Worm (Caenorhabditis elegans) whole organism, early embryonic: ENCODE results near the gene dhs-8.

Experiments used
- B0310.2 ChIP-seq: sonication (generic microtip); optimal IDR thresholded peaks from 2 replicates; lab custom pipeline; 2016; ENCODE audit warnings: mild to moderate bottlenecking, missing genetic modification characterization, missing compliant biosample characterization
- F13C5.2 ChIP-seq: sonication (generic microtip); optimal IDR thresholded peaks from 2 replicates; lab custom pipeline; 2017; ENCODE audit warnings: mild to moderate bottlenecking, missing genetic modification characterization, inconsistent platforms, missing compliant biosample characterization
- aly-1 ChIP-seq: sonication (generic microtip); optimal IDR thresholded peaks from 2 replicates; lab custom pipeline; 2016; ENCODE audit warnings: missing genetic modification characterization, missing compliant biosample characterization
- ama-1 ChIP-seq: fragments of 150-350 bp; optimal IDR thresholded peaks from 2 replicates; lab custom pipeline; 2014
- ceh-13 ChIP-seq: fragments of 200-800 bp; sonication (Bioruptor generic); optimal IDR thresholded peaks from 2 replicates; lab custom pipeline; 2018; ENCODE audit warnings: mild to moderate bottlenecking, missing genetic modification characterization, missing compliant biosample characterization
- ceh-36 ChIP-seq: sonication (generic microtip); optimal IDR thresholded peaks from 2 replicates; lab custom pipeline; 2016; ENCODE audit warnings: missing genetic modification characterization, inconsistent platforms, missing compliant biosample characterization
- ets-7 ChIP-seq: sonication (generic microtip); optimal IDR thresholded peaks from 2 replicates; lab custom pipeline; 2016; ENCODE audit warnings: missing genotype, missing genetic modification characterization, missing compliant biosample characterization
- flt-1 ChIP-seq: fragments of 200-800 bp; sonication (Bioruptor generic); IDR thresholded peaks from 2 replicates; pipeline ENCODE4 v1.3.6; 2022; ENCODE audit warnings: missing genetic modification characterization, missing compliant biosample characterization
- hmbx-1 ChIP-seq: sonication (generic microtip); optimal IDR thresholded peaks from 2 replicates; lab custom pipeline; 2016; ENCODE audit warnings: mild to moderate bottlenecking, missing genetic modification characterization, missing compliant biosample characterization
- hmg-4 ChIP-seq: fragments of 200-800 bp; sonication (Bioruptor generic); optimal IDR thresholded peaks from 2 replicates; lab custom pipeline; 2018; ENCODE audit warnings: mild to moderate bottlenecking, missing genetic modification characterization, missing compliant biosample characterization
- hnd-1 ChIP-seq: sonication (generic microtip); optimal IDR thresholded peaks from 2 replicates; lab custom pipeline; 2016; ENCODE audit warnings: missing genetic modification characterization, missing compliant biosample characterization
- pes-1 ChIP-seq: fragments of 200-800 bp; sonication (Bioruptor generic); IDR thresholded peaks from 2 replicates; pipeline ENCODE4 v1.3.6; 2022; ENCODE audit warnings: missing genetic modification reagents, missing genetic modification characterization, missing compliant biosample characterization
- scrt-1 ChIP-seq: fragments of 200-800 bp; sonication (Bioruptor generic); IDR thresholded peaks from 2 replicates; pipeline ENCODE4 v1.3.6; 2022; ENCODE audit warnings: missing genetic modification characterization, missing compliant biosample characterization
- sea-1 ChIP-seq: fragments of 200-800 bp; sonication (Bioruptor generic); conservative IDR thresholded peaks from 2 replicates; pipeline ENCODE4 v1.3.6; 2022; ENCODE audit warnings: missing genetic modification characterization, missing compliant biosample characterization
- tbx-11 ChIP-seq: fragments of 200-800 bp; sonication (Bioruptor generic); IDR thresholded peaks from 2 replicates; pipeline ENCODE4 v1.3.6; 2022; ENCODE audit warnings: missing genetic modification characterization, missing compliant biosample characterization
- tbx-37 ChIP-seq: fragments of 200-800 bp; sonication (Bioruptor generic); conservative IDR thresholded peaks from 2 replicates; pipeline ENCODE4 v1.3.6; 2022; ENCODE audit warnings: missing genetic modification reagents, missing genetic modification characterization, missing compliant biosample characterization
- tra-4 ChIP-seq: sonication (generic microtip); optimal IDR thresholded peaks from 2 replicates; lab custom pipeline; 2017; ENCODE audit warnings: missing genetic modification characterization, missing compliant biosample characterization

Gene dhs-8

ce11 chrII:14488661-14489060, 9.2 kb upstream of the dhs-8 start, which contains the start of gene usp-14:
Gene usp-14, minus strand, starts transcription at chrII:14488688.
- TF ChIP-seq ceh-13 (GFP tag; lab: Kevin White, UChicago) (no peak), scrt-1 (GFP tag; lab: Robert Waterston, UW) (no peak), sea-1 (GFP tag; lab: Robert Waterston, UW) (no peak), aly-1 (tag; lab: Kevin White, UChicago) (no peak), hnd-1 (tag; lab: Kevin White, UChicago) (no peak), tra-4 (tag; lab: Kevin White, UChicago) (no peak), flt-1 (no peak)

- TF ChIP-seq tbx-11 (GFP tag; lab: Robert Waterston, UW) (no peak), ceh-36 (tag; lab: Kevin White, UChicago) (no peak), hmg-4 (GFP tag; lab: Kevin White, UChicago) (no peak), flt-1 (no peak), hmbx-1 (no peak), pes-1 (GFP tag; lab: Robert Waterston, UW) (no peak), F13C5.2 (no peak), scrt-1 (GFP tag; lab: Robert Waterston, UW) (no peak), ets-7 (tag; lab: Kevin White, UChicago) (no peak), hnd-1 (tag; lab: Kevin White, UChicago) (no peak), tbx-37 (no peak)
Measured at ce11 chrII:14489407-14489806, 8.4 kb upstream of the dhs-8 start, which contains the start of gene vnut-1. Gene vnut-1, plus strand, starts transcription at chrII:14489802.

- TF ChIP-seq sea-1 (GFP tag; lab: Robert Waterston, UW) (no peak), F13C5.2 (no peak), scrt-1 (GFP tag; lab: Robert Waterston, UW) (no peak), pes-1 (GFP tag; lab: Robert Waterston, UW) (no peak), ets-7 (tag; lab: Kevin White, UChicago) (no peak), hnd-1 (tag; lab: Kevin White, UChicago) (no peak), hmg-4 (GFP tag; lab: Kevin White, UChicago) (no peak), tbx-11 (GFP tag; lab: Robert Waterston, UW) (no peak)
Measured at ce11 chrII:14492592-14493196, 5.1 kb upstream of the dhs-8 start.

- TF ChIP-seq ama-1 (lab: Kevin White, UChicago) (no peak), ceh-36 (tag; lab: Kevin White, UChicago) (no peak), tra-4 (tag; lab: Kevin White, UChicago) (no peak), flt-1 (no peak), pes-1 (GFP tag; lab: Robert Waterston, UW) (no peak), sea-1 (GFP tag; lab: Robert Waterston, UW) (no peak), tbx-11 (GFP tag; lab: Robert Waterston, UW) (no peak), ets-7 (tag; lab: Kevin White, UChicago) (no peak), hnd-1 (tag; lab: Kevin White, UChicago) (no peak), hmbx-1 (no peak), hmg-4 (GFP tag; lab: Kevin White, UChicago) (no peak), scrt-1 (GFP tag; lab: Robert Waterston, UW) (no peak), aly-1 (tag; lab: Kevin White, UChicago) (no peak)
Measured at ce11 chrII:14494014-14494413, 3.8 kb upstream of the dhs-8 start.

- TF ChIP-seq pes-1 (GFP tag; lab: Robert Waterston, UW) (no peak), B0310.2 (tag; lab: Kevin White, UChicago) (no peak), hmbx-1 (no peak), scrt-1 (GFP tag; lab: Robert Waterston, UW) (no peak)
Measured at ce11 chrII:14494414-14494463, 3.6 kb upstream of the dhs-8 start, which contains the start of gene cysl-2. Gene cysl-2, minus strand, starts transcription at chrII:14494451.

ce11 chrII:14494464-14494863, 3.4 kb upstream of the dhs-8 start:
- TF ChIP-seq tra-4 (tag; lab: Kevin White, UChicago) (no peak), ama-1 (lab: Kevin White, UChicago) (no peak)

- no peak for TF ChIP-seq tbx-11 (GFP tag; lab: Robert Waterston, UW)
- TF ChIP-seq sea-1 (GFP tag; lab: Robert Waterston, UW), result no peak
- no peak for TF ChIP-seq ets-7 (tag; lab: Kevin White, UChicago)
- no peak for TF ChIP-seq tbx-37
- no peak for TF ChIP-seq scrt-1 (GFP tag; lab: Robert Waterston, UW)
- no peak for TF ChIP-seq ceh-13 (GFP tag; lab: Kevin White, UChicago)
- no peak for TF ChIP-seq hmg-4 (GFP tag; lab: Kevin White, UChicago)
- TF ChIP-seq tra-4 (tag; lab: Kevin White, UChicago), result no peak
- TF ChIP-seq ama-1 (lab: Kevin White, UChicago), result no peak
- no peak for TF ChIP-seq ceh-36 (tag; lab: Kevin White, UChicago)
- TF ChIP-seq aly-1 (tag; lab: Kevin White, UChicago), result no peak
- no peak for TF ChIP-seq pes-1 (GFP tag; lab: Robert Waterston, UW)
- TF ChIP-seq B0310.2 (tag; lab: Kevin White, UChicago), result no peak
- no peak for TF ChIP-seq hnd-1 (tag; lab: Kevin White, UChicago)
- TF ChIP-seq flt-1, result no peak
- no peak for TF ChIP-seq hmbx-1
- no peak for TF ChIP-seq F13C5.2
Measured at ce11 chrII:14495341-14495740, 2.5 kb upstream of the dhs-8 start.

ce11 chrII:14496809-14497208, 1.0 kb upstream of the dhs-8 start:
- TF ChIP-seq flt-1 (peak; percentile 91), ceh-13 (GFP tag; lab: Kevin White, UChicago) (peak; percentile 89), hmg-4 (GFP tag; lab: Kevin White, UChicago) (peak; percentile 98), pes-1 (GFP tag; lab: Robert Waterston, UW) (peak; percentile 93), tra-4 (tag; lab: Kevin White, UChicago) (peak; percentile 86), ets-7 (tag; lab: Kevin White, UChicago) (peak; percentile 80), tbx-11 (GFP tag; lab: Robert Waterston, UW) (peak; percentile 90), hmbx-1 (peak; percentile 87), hnd-1 (tag; lab: Kevin White, UChicago) (peak; percentile 95), tbx-37 (peak; percentile 48; the same call in 1 of the 2 replicates), sea-1 (GFP tag; lab: Robert Waterston, UW) (peak; percentile 92), B0310.2 (tag; lab: Kevin White, UChicago) (peak; percentile 84), ama-1 (lab: Kevin White, UChicago) (no peak), F13C5.2 (peak; percentile 90), scrt-1 (GFP tag; lab: Robert Waterston, UW) (peak; percentile 91), ceh-36 (tag; lab: Kevin White, UChicago) (peak; percentile 93), aly-1 (tag; lab: Kevin White, UChicago) (peak; percentile 97)
